Worm (Caenorhabditis elegans) whole organism, mixed stage, embryonic: ENCODE measurements around the gene C41H7.9.

Experiments
- M03D4.4 ChIP-seq: sonication (generic microtip); optimal IDR thresholded peaks from 2 replicates; lab custom pipeline; 2017; ENCODE audit warnings: mild to moderate bottlenecking, missing genetic modification characterization, missing compliant biosample characterization
- bed-3 ChIP-seq: fragments of 200-800 bp; sonication (Bioruptor generic); optimal IDR thresholded peaks from 3 replicates; lab custom pipeline; 2018; ENCODE audit warnings: mild to moderate bottlenecking, missing genetic modification characterization, moderate library complexity, missing compliant biosample characterization
- blmp-1 ChIP-seq: fragments of 150-350 bp; optimal IDR thresholded peaks from 2 replicates; lab custom pipeline; 2014; ENCODE audit warnings: missing biosample characterization, missing genetic modification characterization
- ceh-39 ChIP-seq: fragments of 150-350 bp; optimal IDR thresholded peaks from 2 replicates; lab custom pipeline; 2014; ENCODE audit warnings: missing biosample characterization, missing genetic modification characterization
- ceh-43 ChIP-seq: fragments of 200-800 bp; sonication (Bioruptor generic); optimal IDR thresholded peaks from 2 replicates; lab custom pipeline; 2018; ENCODE audit warnings: mild to moderate bottlenecking, missing genetic modification characterization, moderate library complexity, missing compliant biosample characterization
- ceh-83 ChIP-seq: fragments of 200-800 bp; sonication (Bioruptor generic); optimal IDR thresholded peaks from 2 replicates; lab custom pipeline; 2018; ENCODE audit warnings: mild to moderate bottlenecking, missing genetic modification characterization, missing compliant biosample characterization
- ces-1 ChIP-seq: fragments of 150-350 bp; optimal IDR thresholded peaks from 2 replicates; lab custom pipeline; 2014; ENCODE audit warnings: missing biosample characterization, missing genetic modification reagents, missing genetic modification characterization
- drap-1 ChIP-seq: fragments of 200-800 bp; sonication (Bioruptor generic); optimal IDR thresholded peaks from 3 replicates; lab custom pipeline; 2018; ENCODE audit warnings: mild to moderate bottlenecking, missing genetic modification characterization, missing compliant biosample characterization
- elt-1 ChIP-seq: sonication (generic microtip); optimal IDR thresholded peaks from 2 replicates; lab custom pipeline; 2017; ENCODE audit warnings: missing genetic modification characterization, mild to moderate bottlenecking, missing compliant biosample characterization, antibody characterized with exemption, moderate library complexity, borderline replicate concordance; ENCODE audit not compliant: insufficient read depth
- flh-1 ChIP-seq: fragments of 200-800 bp; sonication (Bioruptor generic); optimal IDR thresholded peaks from 2 replicates; lab custom pipeline; 2018; ENCODE audit warnings: mild to moderate bottlenecking, missing genetic modification characterization, moderate library complexity, missing compliant biosample characterization
- hlh-1 ChIP-seq: fragments of 150-350 bp; optimal IDR thresholded peaks from 2 replicates; lab custom pipeline; 2014; ENCODE audit warnings: missing biosample characterization, missing genetic modification reagents, missing genetic modification characterization
- lin-32 ChIP-seq: fragments of 200-800 bp; sonication (Bioruptor generic); optimal IDR thresholded peaks from 2 replicates; lab custom pipeline; 2018; ENCODE audit warnings: mild to moderate bottlenecking, missing genetic modification characterization, missing compliant biosample characterization
- lsy-2 ChIP-seq: fragments of 150-350 bp; optimal IDR thresholded peaks from 2 replicates; lab custom pipeline; 2014; ENCODE audit warnings: missing biosample characterization, missing genetic modification characterization
- mep-1 ChIP-seq: fragments of 150-350 bp; optimal IDR thresholded peaks from 2 replicates; lab custom pipeline; 2017; ENCODE audit warnings: missing biosample characterization, missing genetic modification reagents, missing genetic modification characterization, inconsistent platforms
- mls-2 ChIP-seq: sonication (generic microtip); optimal IDR thresholded peaks from 2 replicates; lab custom pipeline; 2016; ENCODE audit warnings: mild to moderate bottlenecking, missing genetic modification characterization, moderate library complexity, missing compliant biosample characterization
- nhr-12 ChIP-seq: fragments of 150-350 bp; optimal IDR thresholded peaks from 2 replicates; lab custom pipeline; 2014; ENCODE audit warnings: missing biosample characterization, missing genetic modification characterization
- nhr-2 ChIP-seq: fragments of 150-350 bp; optimal IDR thresholded peaks from 2 replicates; lab custom pipeline; 2014; ENCODE audit warnings: missing biosample characterization, missing genetic modification characterization
- nhr-237 ChIP-seq: fragments of 150-350 bp; optimal IDR thresholded peaks from 2 replicates; lab custom pipeline; 2014; ENCODE audit warnings: missing biosample characterization, missing genetic modification characterization
- nhr-28 ChIP-seq: fragments of 150-350 bp; optimal IDR thresholded peaks from 2 replicates; lab custom pipeline; 2014; ENCODE audit warnings: missing biosample characterization, missing genetic modification characterization
- nhr-76 ChIP-seq: sonication (generic microtip); optimal IDR thresholded peaks from 2 replicates; lab custom pipeline; 2017; ENCODE audit warnings: missing biosample characterization, missing genetic modification characterization
- sem-2 ChIP-seq: fragments of 200-800 bp; sonication (Bioruptor generic); optimal IDR thresholded peaks from 2 replicates; lab custom pipeline; 2018; ENCODE audit warnings: mild to moderate bottlenecking, missing genetic modification characterization, missing compliant biosample characterization
- snpc-4 ChIP-seq: fragments of 150-350 bp; optimal IDR thresholded peaks from 2 replicates; lab custom pipeline; 2014; ENCODE audit warnings: missing biosample characterization, missing genetic modification characterization
- sptf-1 ChIP-seq: sonication (generic microtip); optimal IDR thresholded peaks from 2 replicates; lab custom pipeline; 2017; ENCODE audit warnings: mild to moderate bottlenecking, missing genetic modification characterization, moderate library complexity, missing compliant biosample characterization
- tbx-8 ChIP-seq: fragments of 200-800 bp; sonication (Bioruptor generic); optimal IDR thresholded peaks from 2 replicates; lab custom pipeline; 2018; ENCODE audit warnings: mild to moderate bottlenecking, missing genetic modification characterization, moderate library complexity, missing compliant biosample characterization
- unc-120 ChIP-seq: sonication (generic microtip); optimal IDR thresholded peaks from 2 replicates; lab custom pipeline; 2017; ENCODE audit warnings: missing genetic modification characterization, missing compliant biosample characterization; ENCODE audit not compliant: poor library complexity, severe bottlenecking
- unc-39 ChIP-seq: fragments of 150-350 bp; optimal IDR thresholded peaks from 2 replicates; lab custom pipeline; 2014; ENCODE audit warnings: missing biosample characterization, missing genetic modification characterization
- unc-62 ChIP-seq: fragments of 150-350 bp; optimal IDR thresholded peaks from 2 replicates; lab custom pipeline; 2014; ENCODE audit warnings: missing biosample characterization, missing genetic modification reagents, missing genetic modification characterization
- zip-8 ChIP-seq: fragments of 150-350 bp; optimal IDR thresholded peaks from 2 replicates; lab custom pipeline; 2014; ENCODE audit warnings: missing biosample characterization, missing genetic modification characterization
- ztf-11 ChIP-seq: fragments of 150-350 bp; optimal IDR thresholded peaks from 2 replicates; lab custom pipeline; 2014; ENCODE audit warnings: missing biosample characterization, missing genetic modification characterization

Gene C41H7.9

ce11 chrII:2967064-2967463 lies 45.0 kb downstream of the C41H7.9 start:
- TF ChIP-seq nhr-76 (tag; lab: Kevin White, UChicago), result no peak

- TF ChIP-seq blmp-1, result no peak
- TF ChIP-seq lin-32 (GFP tag; lab: Kevin White, UChicago), result no peak
- no peak for TF ChIP-seq mep-1
- no peak for TF ChIP-seq nhr-2 (tag; lab: Kevin White, UChicago)
- TF ChIP-seq tbx-8 (GFP tag; lab: Kevin White, UChicago), result no peak
- no peak for TF ChIP-seq bed-3 (GFP tag; lab: Kevin White, UChicago)
- TF ChIP-seq snpc-4 (tag; lab: Kevin White, UChicago), result no peak
- TF ChIP-seq elt-1 (tag; lab: Kevin White, UChicago), result no peak
- TF ChIP-seq lsy-2 (tag; lab: Kevin White, UChicago), result no peak
- TF ChIP-seq sptf-1 (tag; lab: Kevin White, UChicago), result no peak
- TF ChIP-seq nhr-237 (tag; lab: Kevin White, UChicago), result no peak
- TF ChIP-seq nhr-28 (tag; lab: Kevin White, UChicago), result no peak
- TF ChIP-seq flh-1, result no peak
- no peak for TF ChIP-seq unc-120
- no peak for TF ChIP-seq ces-1 (GFP tag; lab: Kevin White, UChicago)
- no peak for TF ChIP-seq ceh-83 (GFP tag; lab: Kevin White, UChicago)
Observed at ce11 chrII:2966350-2966749, 45.7 kb downstream of the C41H7.9 start.

ce11 chrII:2965215-2965998 lies 46.6 kb downstream of the C41H7.9 start:
- TF ChIP-seq unc-120, result no peak
- no peak for TF ChIP-seq ceh-43 (GFP tag; lab: Kevin White, UChicago)
- TF ChIP-seq snpc-4 (tag; lab: Kevin White, UChicago), result no peak
- no peak for TF ChIP-seq nhr-2 (tag; lab: Kevin White, UChicago)
- no peak for TF ChIP-seq zip-8 (tag; lab: Kevin White, UChicago)
- TF ChIP-seq ces-1 (GFP tag; lab: Kevin White, UChicago), result no peak
- TF ChIP-seq sem-2 (GFP tag; lab: Kevin White, UChicago), result no peak
- no peak for TF ChIP-seq mls-2 (tag; lab: Kevin White, UChicago)
- TF ChIP-seq lsy-2 (tag; lab: Kevin White, UChicago), result no peak
- no peak for TF ChIP-seq ceh-83 (GFP tag; lab: Kevin White, UChicago)
- no peak for TF ChIP-seq nhr-237 (tag; lab: Kevin White, UChicago)
- TF ChIP-seq nhr-76 (tag; lab: Kevin White, UChicago), result no peak
- TF ChIP-seq blmp-1, result no peak
- TF ChIP-seq M03D4.4 (tag; lab: Kevin White, UChicago), result no peak
- TF ChIP-seq ztf-11 (tag; lab: Kevin White, UChicago), result no peak
- TF ChIP-seq, all 35 proteins: peak for 0

- no peak for TF ChIP-seq drap-1 (GFP tag; lab: Kevin White, UChicago)
- TF ChIP-seq nhr-12, result no peak
- no peak for TF ChIP-seq lsy-2 (tag; lab: Kevin White, UChicago)
- TF ChIP-seq unc-39 (tag; lab: Kevin White, UChicago), result no peak
- TF ChIP-seq nhr-76 (tag; lab: Kevin White, UChicago), result no peak
- no peak for TF ChIP-seq nhr-237 (tag; lab: Kevin White, UChicago)
- no peak for TF ChIP-seq sem-2 (GFP tag; lab: Kevin White, UChicago)
- TF ChIP-seq tbx-8 (GFP tag; lab: Kevin White, UChicago), result no peak
- TF ChIP-seq flh-1, result no peak
- TF ChIP-seq ztf-11 (tag; lab: Kevin White, UChicago), result no peak
- no peak for TF ChIP-seq ceh-43 (GFP tag; lab: Kevin White, UChicago)
- TF ChIP-seq ceh-39 (tag; lab: Kevin White, UChicago), result no peak
- TF ChIP-seq blmp-1, result no peak
- no peak for TF ChIP-seq nhr-28 (tag; lab: Kevin White, UChicago)
Observed at ce11 chrII:2963619-2964018, 48.4 kb downstream of the C41H7.9 start.

ce11 chrII:2962531-2963164 lies 49.4 kb downstream of the C41H7.9 start:
- TF ChIP-seq ztf-11 (tag; lab: Kevin White, UChicago) (no peak), nhr-12 (no peak), nhr-237 (tag; lab: Kevin White, UChicago) (no peak), hlh-1 (no peak), zip-8 (tag; lab: Kevin White, UChicago) (peak; percentile 77), unc-120 (no peak), unc-62 (GFP tag; lab: Kevin White, UChicago) (no peak)
